Worm (Caenorhabditis elegans) whole organism, L4/young adult: Measurements from ENCODE around the gene Y71H2B.2.

Experiments
- dao-5 ChIP-seq: sonication (generic microtip); optimal IDR thresholded peaks from 2 replicates; lab custom pipeline; 2016; ENCODE audit warnings: missing genotype, missing genetic modification characterization, moderate library complexity, missing compliant biosample characterization
- him-1 ChIP-seq: sonication (generic microtip); optimal IDR thresholded peaks from 2 replicates; lab custom pipeline; 2016; ENCODE audit warnings: missing genotype, missing genetic modification reagents, missing genetic modification characterization, missing compliant biosample characterization

DNA sequence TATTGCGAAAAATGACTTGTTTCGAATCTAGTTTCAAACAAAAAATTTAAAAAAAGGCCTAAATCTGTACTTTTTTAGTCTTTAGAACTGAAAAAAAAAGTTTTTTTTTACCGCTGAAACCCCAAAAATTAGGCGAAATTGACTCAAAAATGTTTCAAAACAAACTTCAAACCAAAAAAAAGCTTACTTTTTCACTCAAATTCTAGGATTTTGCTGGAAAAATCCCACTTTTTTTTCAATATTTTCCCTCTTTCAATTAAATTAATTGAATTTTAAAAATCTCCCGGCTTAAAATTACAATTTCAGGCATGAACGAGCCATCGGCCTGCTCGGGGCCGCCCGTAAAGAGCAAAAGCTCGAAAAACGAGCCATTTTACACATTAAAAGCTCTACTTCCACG is 25.2 kb upstream of the Y71H2B.2 start, which contains the start of gene mdt-19:
- TF ChIP-seq him-1 (tag; lab: Kevin White, UChicago) = no peak
- TF ChIP-seq dao-5 (tag; lab: Kevin White, UChicago) = no peak
